Fruit fly (Drosophila melanogaster) Kc167 (cell line): Measurements from ENCODE around the gene CG7017.

ENCODE experiments used
- Myc ChIP-seq: fragments of >200 bp; optimal IDR thresholded peaks from 2 replicates; lab custom pipeline; 2017; ENCODE audit warnings: missing external identifiers
- h ChIP-seq: fragments of >200 bp; optimal IDR thresholded peaks from 3 replicates; lab custom pipeline; 2018; ENCODE audit warnings: missing external identifiers
- insv ChIP-seq: fragments of >200 bp; optimal IDR thresholded peaks from 3 replicates; lab custom pipeline; 2018; ENCODE audit warnings: missing external identifiers
- psq ChIP-seq: fragments of >200 bp; optimal IDR thresholded peaks from 2 replicates; lab custom pipeline; 2017; ENCODE audit warnings: missing external identifiers

DNA sequence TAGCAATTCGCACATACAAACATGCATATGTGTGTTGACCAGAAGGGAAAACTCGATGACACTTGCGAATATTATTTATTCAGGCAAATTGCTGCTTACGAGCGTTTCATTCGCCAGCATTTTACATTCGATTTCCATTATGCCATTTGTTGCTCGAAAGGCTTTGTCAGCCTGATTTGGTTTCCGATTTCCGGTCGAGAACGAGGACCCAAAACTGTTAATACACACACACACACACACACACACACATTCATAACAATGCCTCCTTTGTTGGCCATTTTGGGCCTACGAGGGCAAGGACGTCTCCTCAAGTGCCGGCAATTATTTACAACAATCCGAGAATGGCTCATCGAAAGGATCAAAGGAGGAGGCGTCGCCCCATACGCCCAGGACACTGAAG lies 34.2 kb downstream of the CG7017 start:
- no peak for TF ChIP-seq Myc (lab: Kevin White, UChicago)
- no peak for TF ChIP-seq psq (lab: Kevin White, UChicago)
- no peak for TF ChIP-seq insv (lab: Kevin White, UChicago)
- TF ChIP-seq h (lab: Kevin White, UChicago), result no peak
